Fruit fly (Drosophila melanogaster) whole organism, larva: Measurements from ENCODE around the gene CG10920.

Source experiments
- noc ChIP-seq: fragments of 200-800 bp; sonication (Bioruptor generic); optimal IDR thresholded peaks from 3 replicates; lab custom pipeline; 2019; ENCODE audit warnings: missing biosample characterization, mild to moderate bottlenecking, missing genetic modification characterization, moderate library complexity

CG10920 gene

DNA sequence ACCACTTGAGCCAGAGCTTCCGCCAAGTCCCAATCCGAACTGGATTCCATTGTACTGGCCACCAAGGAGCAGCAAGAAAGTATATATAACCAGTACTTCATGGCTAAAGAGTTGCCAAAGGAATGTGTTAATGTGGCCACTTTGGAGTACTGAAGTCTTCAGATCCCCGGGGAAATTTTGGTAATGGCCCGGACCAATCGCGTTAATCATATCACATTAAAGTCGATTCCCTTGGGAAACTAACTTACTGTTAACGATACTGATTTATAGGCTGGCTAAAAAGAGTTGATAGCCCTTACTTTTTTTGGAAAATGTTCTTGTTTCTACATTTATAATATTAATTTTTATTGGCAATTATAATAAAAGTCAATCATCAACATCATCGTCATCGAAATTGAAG lies 12.8 kb upstream of the CG10920 start, which contains the start of gene Ir7b:
Ir7b (minus strand) TSS at position 101 of the 400 bp plus-strand sequence.
- TF ChIP-seq noc = no peak

DNA sequence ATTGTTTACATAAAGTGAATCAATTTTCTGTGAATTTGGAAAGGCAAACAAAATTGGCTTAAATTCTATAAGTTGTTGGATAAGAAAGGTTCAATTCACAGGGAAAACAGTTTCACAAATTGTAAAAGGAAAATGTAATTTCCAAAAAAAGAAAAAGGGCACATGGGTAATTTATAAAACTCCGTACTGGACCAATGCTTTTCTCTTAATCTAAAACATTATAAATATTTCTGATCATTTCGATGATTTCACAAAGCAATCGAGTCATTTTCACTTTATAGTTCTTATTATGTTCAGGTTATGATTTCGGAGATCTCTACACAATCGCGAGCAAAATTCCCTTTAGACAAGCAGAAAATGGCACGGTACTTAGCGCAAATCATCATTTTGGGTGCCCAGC lies 3.8 kb upstream of the CG10920 start, which contains the start of gene CG1409:
CG1409 (plus strand) TSS at position 301 of the 400 bp plus-strand sequence.
- TF ChIP-seq noc = no peak

DNA sequence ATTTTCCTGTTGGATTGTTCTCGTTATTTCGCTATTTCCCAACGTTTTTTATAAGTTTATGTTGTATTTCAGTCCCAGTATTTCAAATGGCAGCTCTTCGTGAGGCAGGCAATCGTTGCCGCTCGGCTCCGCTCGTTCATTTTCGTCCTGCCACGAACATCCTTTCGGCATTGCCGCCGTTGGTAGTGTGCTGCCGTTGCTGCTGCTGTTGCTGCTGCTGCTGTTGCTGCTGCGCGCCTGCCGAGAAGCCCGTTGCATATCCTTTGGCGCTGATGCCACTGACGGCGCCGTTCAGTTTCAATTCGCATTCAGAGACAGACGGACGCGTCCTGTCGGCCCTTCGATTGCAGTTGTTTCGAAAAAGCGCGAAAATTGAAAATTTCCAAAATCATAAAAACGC lies 28.1 kb downstream of the CG10920 start, which contains the start of gene CARPA:
CARPA (plus strand) TSS at position 301 of the 400 bp plus-strand sequence.
- TF ChIP-seq noc = no peak

DNA sequence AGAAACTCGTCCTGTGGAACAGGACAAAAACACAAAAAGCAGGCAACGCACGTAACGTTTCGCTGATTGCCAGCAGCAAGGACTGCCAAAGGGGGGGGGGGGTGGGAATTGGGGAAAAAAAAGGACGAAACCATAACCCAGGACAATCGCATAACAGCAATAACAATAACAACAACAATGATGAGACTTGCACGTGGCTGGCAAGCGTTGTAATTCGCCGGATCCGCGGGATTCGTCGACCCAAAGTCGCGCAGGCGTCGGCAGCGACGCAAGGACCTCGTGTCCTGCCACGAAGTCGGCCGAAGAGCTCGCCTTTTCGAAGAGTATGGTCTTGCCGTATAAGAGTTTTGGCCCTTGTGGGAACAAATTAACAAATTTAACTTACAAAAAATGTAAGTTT lies 28.7 kb downstream of the CG10920 start:
- no peak for TF ChIP-seq noc

DNA sequence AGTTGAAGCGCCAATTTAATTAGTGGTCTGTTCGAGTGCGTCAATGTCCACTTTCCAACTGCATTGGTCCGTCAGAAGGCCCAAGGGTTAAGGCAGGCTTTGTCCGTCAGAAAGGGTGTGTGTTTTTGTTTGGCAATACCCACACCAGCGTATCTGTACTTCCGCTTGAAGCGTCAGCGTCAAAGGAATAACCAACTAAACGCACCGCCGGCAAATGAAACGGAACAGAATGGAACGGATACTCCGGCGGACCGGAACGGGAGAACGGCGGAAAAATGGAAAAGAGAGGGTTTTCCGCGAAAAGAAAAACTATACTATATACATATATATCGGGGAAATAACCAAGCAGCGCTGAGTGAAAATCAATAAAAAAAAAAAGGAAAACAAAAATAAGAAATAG lies 31.1 kb downstream of the CG10920 start:
- no peak for TF ChIP-seq noc
